Fruit fly (Drosophila melanogaster): ENCODE results near the gene CG9674.

Gene CG9674

dm6 chr3L:16807558-16807957 is at the start of gene CG9674:
Gene CG9674 (minus strand): TSS chr3L:16807731.
- TF ChIP-seq CG34367 (tag; optimal IDR thresholded peaks at IDR 0.05) (no peak), Pif1B (GFP tag; optimal IDR thresholded peaks at IDR 0.05) (no peak), CG4496 (GFP tag; IDR thresholded peaks at IDR 0.05) (no peak), CG9948 (tag; optimal IDR thresholded peaks at IDR 0.05) (no peak), EcR (GFP tag; optimal IDR thresholded peaks at IDR 0.05) (peak; percentile 9), fd96Ca (GFP tag; IDR thresholded peaks at IDR 0.05) (no peak)

- no peak for TF ChIP-seq CG12605 (GFP tag; IDR thresholded peaks at IDR 0.05)
- TF ChIP-seq CG4496 (GFP tag; IDR thresholded peaks at IDR 0.05): no peak
- no peak for TF ChIP-seq Ets98B (GFP tag; IDR thresholded peaks at IDR 0.05)
- no peak for TF ChIP-seq CG9948 (tag; optimal IDR thresholded peaks at IDR 0.05)
- no peak for TF ChIP-seq gl (tag; optimal IDR thresholded peaks at IDR 0.05)
- no peak for TF ChIP-seq CG8301 (tag; optimal IDR thresholded peaks at IDR 0.05)
These were observed 47.8 kb upstream of the CG9674 start for dm6 chr3L:16855287-16855686.

dm6 chr3L:16854387-16855033 is 47.0 kb upstream of the CG9674 start:
- TF ChIP-seq CG9948 (tag; optimal IDR thresholded peaks at IDR 0.05) (no peak), CG4496 (GFP tag; IDR thresholded peaks at IDR 0.05) (0 out of 3 replicates have a peak, but pooled peaks have one; percentile 24), CG15710 (tag; optimal IDR thresholded peaks at IDR 0.05) (peak; percentile 47), CG8301 (tag; optimal IDR thresholded peaks at IDR 0.05) (no peak), CG17806 (tag; optimal IDR thresholded peaks at IDR 0.05) (peak; percentile 14), Pif1A (GFP tag; optimal IDR thresholded peaks at IDR 0.05) (no peak), EcR (GFP tag; optimal IDR thresholded peaks at IDR 0.05) (peak; percentile 39), Pif1B (GFP tag; optimal IDR thresholded peaks at IDR 0.05) (no peak), gl (tag; optimal IDR thresholded peaks at IDR 0.05) (peak; percentile 65), CG10348 (GFP tag; IDR thresholded peaks at IDR 0.05) (no peak), rn (GFP tag; IDR thresholded peaks at IDR 0.05) (no peak), Snoo (tag; optimal IDR thresholded peaks at IDR 0.05) (no peak), fd96Ca (GFP tag; IDR thresholded peaks at IDR 0.05) (no peak), CG13204 (GFP tag; optimal IDR thresholded peaks at IDR 0.05) (no peak), CG32121 (GFP tag; IDR thresholded peaks at IDR 0.05) (0 out of 2 replicates have a peak, but pooled peaks have one; percentile 6), CG8159 (tag; optimal IDR thresholded peaks at IDR 0.05) (peak; percentile 22), CG12605 (GFP tag; IDR thresholded peaks at IDR 0.05) (no peak), CG14655 (GFP tag; optimal IDR thresholded peaks at IDR 0.05) (no peak), D1 (tag; optimal IDR thresholded peaks at IDR 0.05) (no peak), Ets98B (GFP tag; IDR thresholded peaks at IDR 0.05) (no peak), CG34367 (tag; optimal IDR thresholded peaks at IDR 0.05) (peak; percentile 42)

dm6 chr3L:16853533-16854386 is 46.2 kb upstream of the CG9674 start, which contains the start of gene sina:
Gene sina (plus strand): TSS chr3L:16853751.
- TF ChIP-seq Snoo (tag; optimal IDR thresholded peaks at IDR 0.05) (no peak), Ets98B (GFP tag; IDR thresholded peaks at IDR 0.05) (no peak), CG13204 (GFP tag; optimal IDR thresholded peaks at IDR 0.05) (no peak), CG14655 (GFP tag; optimal IDR thresholded peaks at IDR 0.05) (no peak), CG10348 (GFP tag; IDR thresholded peaks at IDR 0.05) (no peak), CG32121 (GFP tag; IDR thresholded peaks at IDR 0.05) (0 out of 2 replicates have a peak, but pooled peaks have one; percentile 8), EcR (GFP tag; optimal IDR thresholded peaks at IDR 0.05) (no peak), CG34367 (tag; optimal IDR thresholded peaks at IDR 0.05) (no peak), Pif1A (GFP tag; optimal IDR thresholded peaks at IDR 0.05) (no peak), fd96Ca (GFP tag; IDR thresholded peaks at IDR 0.05) (peak; percentile 31; the same call in 1 of the 3 replicates), rn (GFP tag; IDR thresholded peaks at IDR 0.05) (no peak), CG17806 (tag; optimal IDR thresholded peaks at IDR 0.05) (no peak), CG12605 (GFP tag; IDR thresholded peaks at IDR 0.05) (no peak), CG8159 (tag; optimal IDR thresholded peaks at IDR 0.05) (no peak), CG9948 (tag; optimal IDR thresholded peaks at IDR 0.05) (no peak), CG4496 (GFP tag; IDR thresholded peaks at IDR 0.05) (peak; percentile 28; the same call in 1 of the 3 replicates)

dm6 chr3L:16851566-16851965 is 44.0 kb upstream of the CG9674 start:
- TF ChIP-seq CG12605 (GFP tag; IDR thresholded peaks at IDR 0.05) (no peak), CG9948 (tag; optimal IDR thresholded peaks at IDR 0.05) (no peak), Pif1B (GFP tag; optimal IDR thresholded peaks at IDR 0.05) (no peak), CG34367 (tag; optimal IDR thresholded peaks at IDR 0.05) (no peak), CG8301 (tag; optimal IDR thresholded peaks at IDR 0.05) (no peak), CG17806 (tag; optimal IDR thresholded peaks at IDR 0.05) (no peak), Ets98B (GFP tag; IDR thresholded peaks at IDR 0.05) (no peak)
